Worm (Caenorhabditis elegans) whole organism, L1 larva: ENCODE measurements around the gene srx-92.
"Not testable (repeated sequence)": the region's sequence is repeated elsewhere in the genome, so short reads cannot be mapped to it uniquely, and the experiment has no call there.

ENCODE experiments used
- C16A3.4 ChIP-seq: fragments of 150-350 bp; optimal IDR thresholded peaks from 2 replicates; lab custom pipeline; 2014; ENCODE audit warnings: missing biosample characterization, missing genetic modification characterization
- aha-1 ChIP-seq: fragments of 150-350 bp; optimal IDR thresholded peaks from 2 replicates; lab custom pipeline; 2014; ENCODE audit warnings: missing biosample characterization, missing genetic modification characterization
- aly-2 ChIP-seq: fragments of 150-350 bp; optimal IDR thresholded peaks from 2 replicates; lab custom pipeline; 2014; ENCODE audit warnings: missing biosample characterization, missing genetic modification characterization
- ceh-82 ChIP-seq, 3 experiments: fragments of 150-350 bp in 1 of 3; sonication (generic microtip) in 2 of 3; optimal IDR thresholded peaks; 2 replicates each; lab custom pipeline; 2014 to 2017; ENCODE audit warnings: missing biosample characterization in 3 of 3, missing genetic modification characterization in 3 of 3
- nhr-76 ChIP-seq: sonication (generic microtip); optimal IDR thresholded peaks from 2 replicates; lab custom pipeline; 2017; ENCODE audit warnings: missing biosample characterization, missing genetic modification characterization
- swsn-7 ChIP-seq: sonication (generic microtip); optimal IDR thresholded peaks from 2 replicates; lab custom pipeline; 2016; ENCODE audit warnings: missing genetic modification characterization, missing compliant biosample characterization
- unc-130 ChIP-seq: fragments of 150-350 bp; optimal IDR thresholded peaks from 2 replicates; lab custom pipeline; 2017; ENCODE audit warnings: missing biosample characterization, missing genetic modification characterization, inconsistent platforms

- TF ChIP-seq aly-2 (tag; lab: Kevin White, UChicago); C16A3.4 (tag; lab: Kevin White, UChicago); swsn-7 (tag; lab: Kevin White, UChicago); unc-130 (tag; lab: Kevin White, UChicago); nhr-76 (tag; lab: Kevin White, UChicago); aha-1 (tag; lab: Kevin White, UChicago); ceh-82 (tag; optimal IDR thresholded peaks at IDR 0.05; lab: Kevin White, UChicago): not testable (repeated sequence)
These were observed 12.0 kb upstream of the srx-92 start, which contains the start of gene F10G2.7 for ce11 chrV:7337218-7337617.
